Worm (Caenorhabditis elegans): ENCODE data around the gene T07C4.12.

DNA sequence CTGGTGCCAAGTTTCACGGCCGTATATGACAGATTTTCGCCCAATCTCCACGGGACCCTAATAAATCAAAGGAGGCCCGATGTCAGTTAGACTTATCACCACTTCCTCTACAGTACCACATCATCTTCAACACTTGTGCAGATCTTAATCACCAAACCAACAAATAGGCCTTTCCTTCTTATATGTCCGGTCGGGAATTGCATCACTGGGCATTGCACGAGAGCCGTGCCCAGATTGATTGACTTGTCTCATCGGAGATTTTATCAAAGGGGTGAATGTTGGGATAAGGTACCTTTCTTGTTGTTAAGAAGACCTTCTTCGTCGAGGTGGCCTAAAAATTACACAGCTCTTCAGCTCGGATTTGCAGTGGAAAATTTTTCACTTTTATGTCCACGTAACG lies 12.3 kb upstream of the T07C4.12 start:
- TF ChIP-seq pha-4 (tag; optimal IDR thresholded peaks at IDR 0.05): no peak
- no peak for TF ChIP-seq lsy-2 (tag; optimal IDR thresholded peaks at IDR 0.05)
- TF ChIP-seq sem-2 (GFP tag; optimal IDR thresholded peaks at IDR 0.05): no peak
- TF ChIP-seq nhr-28 (tag; optimal IDR thresholded peaks at IDR 0.05): no peak
- TF ChIP-seq nhr-2 (tag; optimal IDR thresholded peaks at IDR 0.05): peak; percentile 5
- TF ChIP-seq tbx-8 (GFP tag; optimal IDR thresholded peaks at IDR 0.05): no peak
- no peak for TF ChIP-seq unc-39 (tag; optimal IDR thresholded peaks at IDR 0.05)
- TF ChIP-seq unc-62 (GFP tag; optimal IDR thresholded peaks at IDR 0.05): peak; percentile 63
- no peak for TF ChIP-seq M03D4.4 (tag; optimal IDR thresholded peaks at IDR 0.05)
- TF ChIP-seq lin-13 (tag; optimal IDR thresholded peaks at IDR 0.05): no peak
- no peak for TF ChIP-seq bed-3 (GFP tag; optimal IDR thresholded peaks at IDR 0.05)
- no peak for TF ChIP-seq ces-1 (GFP tag; optimal IDR thresholded peaks at IDR 0.05)
- no peak for TF ChIP-seq blmp-1 (tag; optimal IDR thresholded peaks at IDR 0.05)
- no peak for TF ChIP-seq ham-2 (GFP tag; optimal IDR thresholded peaks at IDR 0.05)
